Worm (Caenorhabditis elegans): ENCODE measurements around the gene nspa-2.

Gene nspa-2

ce11 chrV:14875371-14875770 is 15.5 kb upstream of the nspa-2 start, which contains the start of gene ZC412.5:
ZC412.5 (minus strand) TSS chrV:14875471.
- no peak for TF ChIP-seq ceh-8 (GFP tag; optimal IDR thresholded peaks at IDR 0.05)
- TF ChIP-seq efl-1 (optimal IDR thresholded peaks at IDR 0.05) = no peak
- peak in 1 of 2 experiments; percentile 14 for TF ChIP-seq efl-1 (GFP tag; optimal IDR thresholded peaks at IDR 0.05 in 1 of 2)
- no peak for TF ChIP-seq unc-62 (GFP tag; optimal IDR thresholded peaks at IDR 0.05)

ce11 chrV:14876257-14876656 is 14.6 kb upstream of the nspa-2 start:
- TF ChIP-seq pax-3 (tag; optimal IDR thresholded peaks at IDR 0.05) (no peak), mef-2 (tag; optimal IDR thresholded peaks at IDR 0.05) (no peak), swsn-7 (tag; optimal IDR thresholded peaks at IDR 0.05) (peak; percentile 56), aly-2 (tag; optimal IDR thresholded peaks at IDR 0.05) (no peak), nhr-19 (GFP tag; conservative IDR thresholded peaks at IDR 0.05) (peak; percentile 55), nhr-71 (tag; optimal IDR thresholded peaks at IDR 0.05) (peak; percentile 61), dpl-1 (GFP tag; optimal IDR thresholded peaks at IDR 0.05) (peak in 2 of 3 experiments; percentile 11 to 32), fos-1 (tag; optimal IDR thresholded peaks at IDR 0.05) (no peak), C04F5.9 (tag; optimal IDR thresholded peaks at IDR 0.05) (no peak), nhr-84 (tag; optimal IDR thresholded peaks at IDR 0.05) (no peak), mdl-1 (tag; optimal IDR thresholded peaks at IDR 0.05) (peak in 1 of 2 experiments; percentile 25), unc-130 (tag; optimal IDR thresholded peaks at IDR 0.05) (peak; percentile 8), zag-1 (tag; optimal IDR thresholded peaks at IDR 0.05) (no peak), nhr-20 (tag; optimal IDR thresholded peaks at IDR 0.05) (peak; percentile 48), aha-1 (tag; optimal IDR thresholded peaks at IDR 0.05) (no peak), fkh-10 (GFP tag; optimal IDR thresholded peaks at IDR 0.05) (no peak), snu-23 (GFP tag; optimal IDR thresholded peaks at IDR 0.05) (peak; percentile 69), skn-1 (tag; optimal IDR thresholded peaks at IDR 0.05) (no peak), hpl-2 (GFP tag; optimal IDR thresholded peaks at IDR 0.05) (no peak), nhr-47 (tag; optimal IDR thresholded peaks at IDR 0.05) (peak; percentile 61), nhr-77 (tag; optimal IDR thresholded peaks at IDR 0.05) (peak; percentile 46), zip-4 (GFP tag; optimal IDR thresholded peaks at IDR 0.05) (no peak), ztf-11 (tag; optimal IDR thresholded peaks at IDR 0.05) (no peak), alr-1 (tag; optimal IDR thresholded peaks at IDR 0.05; ENCODE audit: borderline replicate concordance) (no peak), ceh-8 (GFP tag; optimal IDR thresholded peaks at IDR 0.05) (no peak), xbp-1 (tag; optimal IDR thresholded peaks at IDR 0.05) (peak; percentile 25), egl-13 (tag; optimal IDR thresholded peaks at IDR 0.05) (no peak), dsc-1 (tag; optimal IDR thresholded peaks at IDR 0.05) (peak; percentile 44), tlp-1 (tag; optimal IDR thresholded peaks at IDR 0.05) (no peak), grh-1 (GFP tag; IDR thresholded peaks at IDR 0.05) (peak; percentile 48; the same call in 1 of the 2 replicates), sox-4 (tag; optimal IDR thresholded peaks at IDR 0.05) (no peak), lsy-2 (tag; optimal IDR thresholded peaks at IDR 0.05) (peak; percentile 0 to 40), hlh-4 (tag; optimal IDR thresholded peaks at IDR 0.05) (no peak), ces-1 (GFP tag; optimal IDR thresholded peaks at IDR 0.05) (no peak), fkh-4 (tag; optimal IDR thresholded peaks at IDR 0.05; ENCODE audit: borderline replicate concordance) (no peak), sptf-1 (tag; optimal IDR thresholded peaks at IDR 0.05) (no peak), snpc-4 (tag; optimal IDR thresholded peaks at IDR 0.05) (peak; percentile 96), hlh-17 (GFP tag; optimal IDR thresholded peaks at IDR 0.05; ENCODE audit: borderline replicate concordance) (no peak), C16A3.4 (tag; optimal IDR thresholded peaks at IDR 0.05) (peak; percentile 50), nhr-76 (tag; optimal IDR thresholded peaks at IDR 0.05) (peak; percentile 19), isw-1 (GFP tag; IDR thresholded peaks at IDR 0.05) (no peak), lin-14 (GFP tag; optimal IDR thresholded peaks at IDR 0.05) (peak; percentile 38), nhr-12 (tag; optimal IDR thresholded peaks at IDR 0.05) (no peak), ets-5 (GFP tag; IDR thresholded peaks at IDR 0.05) (no peak), efl-1 (optimal IDR thresholded peaks at IDR 0.05) (peak; percentile 20 to 45), efl-1 (GFP tag; optimal IDR thresholded peaks at IDR 0.05 in 1 of 2) (peak in 1 of 2 experiments; percentile 82), unc-30 (tag; optimal IDR thresholded peaks at IDR 0.05) (no peak), egl-27 (tag; optimal IDR thresholded peaks at IDR 0.05) (no peak), efl-3 (GFP tag; optimal IDR thresholded peaks at IDR 0.05) (no peak), lin-13 (GFP tag; optimal IDR thresholded peaks at IDR 0.05) (no peak)

Measured in whole organism, L1 larva.